Fruit fly (Drosophila melanogaster) whole organism, embryonic: ENCODE results near the gene Rcd2.

Experiments used
- BEAF-32 ChIP-seq: fragments of 200-800 bp; sonication (Bioruptor generic); optimal IDR thresholded peaks from 3 replicates; lab custom pipeline; 2017; ENCODE audit warnings: missing biosample characterization, missing genetic modification characterization, mild to moderate bottlenecking, moderate library complexity, missing genetic modification reagents
- CG10267 ChIP-seq: fragments of 200-800 bp; sonication (Bioruptor generic); optimal IDR thresholded peaks from 2 replicates; lab custom pipeline; 2018; ENCODE audit warnings: missing biosample characterization, mild to moderate bottlenecking, missing genetic modification characterization, moderate library complexity
- CG11504 ChIP-seq: fragments of 200-800 bp; sonication (Bioruptor generic); optimal IDR thresholded peaks from 3 replicates; lab custom pipeline; 2019; ENCODE audit warnings: missing biosample characterization, mild to moderate bottlenecking, missing genetic modification characterization, moderate library complexity
- CG12391 ChIP-seq: fragments of 200-800 bp; sonication (Bioruptor generic); optimal IDR thresholded peaks from 3 replicates; lab custom pipeline; 2018; ENCODE audit warnings: missing biosample characterization, mild to moderate bottlenecking, missing genetic modification characterization, moderate library complexity
- CG15269 ChIP-seq: fragments of 200-800 bp; sonication (Bioruptor generic); optimal IDR thresholded peaks from 2 replicates; lab custom pipeline; 2018; ENCODE audit warnings: missing biosample characterization, mild to moderate bottlenecking, missing genetic modification characterization, moderate library complexity
- CG17385 ChIP-seq: fragments of 200-800 bp; sonication (Bioruptor generic); optimal IDR thresholded peaks from 3 replicates; lab custom pipeline; 2018; ENCODE audit warnings: missing biosample characterization, mild to moderate bottlenecking, missing genetic modification characterization
- CG17829 ChIP-seq: fragments of 200-800 bp; optimal IDR thresholded peaks from 2 replicates; lab custom pipeline; 2019; ENCODE audit warnings: missing biosample characterization, mild to moderate bottlenecking, missing genetic modification characterization, moderate library complexity
- CG30020 ChIP-seq: fragments of 200-800 bp; optimal IDR thresholded peaks from 2 replicates; lab custom pipeline; 2019; ENCODE audit warnings: missing biosample characterization, mild to moderate bottlenecking, missing genetic modification characterization, moderate library complexity
- CG30403 ChIP-seq: fragments of 200-800 bp; sonication (Bioruptor generic); optimal IDR thresholded peaks from 3 replicates; lab custom pipeline; 2016; ENCODE audit warnings: missing biosample characterization, missing genetic modification characterization
- CG3847 ChIP-seq: fragments of 200-800 bp; sonication (Bioruptor generic); IDR thresholded peaks from 2 replicates; pipeline ENCODE4 v1.3.6; 2022; ENCODE audit warnings: missing biosample characterization, missing genetic modification characterization
- CG3995 ChIP-seq: fragments of 200-800 bp; sonication (Bioruptor generic); optimal IDR thresholded peaks from 3 replicates; lab custom pipeline; 2016; ENCODE audit warnings: missing biosample characterization, missing genetic modification characterization
- CG7839 ChIP-seq: fragments of 200-800 bp; sonication (Bioruptor generic); optimal IDR thresholded peaks from 3 replicates; lab custom pipeline; 2018; ENCODE audit warnings: missing biosample characterization, mild to moderate bottlenecking, missing genetic modification characterization, moderate library complexity
- CG9215 ChIP-seq: fragments of 200-800 bp; sonication (Bioruptor generic); IDR thresholded peaks from 2 replicates; pipeline ENCODE4 v1.3.6; 2022; ENCODE audit warnings: missing biosample characterization, missing genetic modification characterization
- CTCF ChIP-seq: fragments of 200-800 bp; sonication (Bioruptor generic); optimal IDR thresholded peaks from 2 replicates; lab custom pipeline; 2017; ENCODE audit warnings: missing biosample characterization, mild to moderate bottlenecking, missing genetic modification characterization, moderate library complexity
- Dek ChIP-seq: fragments of 200-800 bp; sonication (Bioruptor generic); optimal IDR thresholded peaks from 3 replicates; lab custom pipeline; 2019; ENCODE audit warnings: missing biosample characterization, mild to moderate bottlenecking, missing genetic modification characterization, moderate library complexity
- Ets97D ChIP-seq: fragments of 200-800 bp; sonication (Bioruptor generic); optimal IDR thresholded peaks from 3 replicates; lab custom pipeline; 2016; ENCODE audit warnings: missing biosample characterization, missing genetic modification characterization
- Fer3 ChIP-seq: fragments of 200-800 bp; sonication (Bioruptor generic); optimal IDR thresholded peaks from 2 replicates; lab custom pipeline; 2018; ENCODE audit warnings: missing biosample characterization, mild to moderate bottlenecking, missing genetic modification characterization, moderate library complexity
- HmgZ ChIP-seq: fragments of 200-800 bp; sonication (Bioruptor generic); optimal IDR thresholded peaks from 2 replicates; lab custom pipeline; 2018; ENCODE audit warnings: missing biosample characterization, mild to moderate bottlenecking, missing genetic modification characterization
- MBD-R2 ChIP-seq: fragments of 200-800 bp; sonication (Bioruptor generic); IDR thresholded peaks from 2 replicates; pipeline ENCODE4 v1.3.6; 2022; ENCODE audit warnings: missing biosample characterization, missing genetic modification characterization
- Mad ChIP-seq: fragments of 200-800 bp; sonication (Bioruptor generic); optimal IDR thresholded peaks from 2 replicates; lab custom pipeline; 2016; ENCODE audit warnings: missing biosample characterization, missing genetic modification characterization
- Med ChIP-seq: fragments of 200-800 bp; sonication (Bioruptor generic); peaks from one replicate; lab custom pipeline; 2016; ENCODE audit warnings: missing biosample characterization, missing genetic modification characterization, mild to moderate bottlenecking, inconsistent platforms, moderate library complexity
- Myb ChIP-seq: fragments of 200-800 bp; sonication (Bioruptor generic); optimal IDR thresholded peaks from 2 replicates; lab custom pipeline; 2016; ENCODE audit warnings: missing biosample characterization, missing genetic modification characterization
- Nf-YC ChIP-seq: fragments of 200-800 bp; optimal IDR thresholded peaks from 3 replicates; lab custom pipeline; 2019; ENCODE audit warnings: missing biosample characterization, mild to moderate bottlenecking, missing genetic modification characterization, moderate library complexity
- Xbp1 ChIP-seq: fragments of 200-800 bp; sonication (Bioruptor generic); optimal IDR thresholded peaks from 3 replicates; lab custom pipeline; 2016; ENCODE audit warnings: missing biosample characterization, mild to moderate bottlenecking, missing genetic modification characterization
- Xrp1 ChIP-seq: fragments of 200-800 bp; sonication (Bioruptor generic); IDR thresholded peaks from 2 replicates; pipeline ENCODE4 v1.3.6; 2022; ENCODE audit warnings: missing biosample characterization, missing genetic modification characterization
- az2 ChIP-seq: fragments of 200-800 bp; sonication (Bioruptor generic); optimal IDR thresholded peaks from 3 replicates; lab custom pipeline; 2016; ENCODE audit warnings: missing biosample characterization, missing genetic modification characterization
- dpn ChIP-seq, 2 experiments: fragments of 200-800 bp; sonication (Bioruptor generic); optimal IDR thresholded peaks; 3 replicates each; lab custom pipeline; 2016; ENCODE audit warnings: missing biosample characterization in 2 of 2, missing genetic modification characterization in 2 of 2
- gem ChIP-seq: fragments of 200-800 bp; sonication (Bioruptor generic); optimal IDR thresholded peaks from 2 replicates; lab custom pipeline; 2019; ENCODE audit warnings: missing biosample characterization, mild to moderate bottlenecking, missing genetic modification characterization, moderate library complexity
- gfzf ChIP-seq: fragments of 200-800 bp; sonication (Bioruptor generic); optimal IDR thresholded peaks from 2 replicates; lab custom pipeline; 2016; ENCODE audit warnings: missing biosample characterization, mild to moderate bottlenecking, missing genetic modification characterization, moderate library complexity
- grau ChIP-seq: fragments of 200-800 bp; optimal IDR thresholded peaks from 3 replicates; lab custom pipeline; 2019; ENCODE audit warnings: missing biosample characterization, mild to moderate bottlenecking, missing genetic modification characterization, moderate library complexity
- gro ChIP-seq: fragments of 200-800 bp; sonication (Bioruptor generic); optimal IDR thresholded peaks from 2 replicates; lab custom pipeline; 2016; ENCODE audit warnings: missing biosample characterization, missing genetic modification characterization
- gt ChIP-seq: fragments of 200-800 bp; sonication (Bioruptor generic); IDR thresholded peaks from 2 replicates; pipeline ENCODE4 v1.3.6; 2022; ENCODE audit warnings: missing biosample characterization, missing genetic modification characterization
- hkb ChIP-seq, 2 experiments: fragments of 200-800 bp in 1 of 2; fragments of >200 bp in 1 of 2; sonication (Bioruptor generic) in 1 of 2; IDR thresholded peaks in 1 of 2; optimal IDR thresholded peaks in 1 of 2; 2 replicates each; pipeline versions ENCODE4 v1.3.6 to Lab custom; 2017 to 2022; ENCODE audit warnings: missing biosample characterization in 1 of 2, missing genetic modification characterization in 1 of 2
- jigr1 ChIP-seq: fragments of 200-800 bp; sonication (Bioruptor generic); IDR thresholded peaks from 3 replicates; pipeline ENCODE4 v1.3.6; 2022; ENCODE audit warnings: missing biosample characterization, missing genetic modification characterization
- ken ChIP-seq: fragments of 200-800 bp; sonication (Bioruptor generic); IDR thresholded peaks from 3 replicates; pipeline ENCODE4 v1.3.6; 2022; ENCODE audit warnings: missing biosample characterization, missing genetic modification characterization
- lab ChIP-seq: fragments of 200-800 bp; sonication (Bioruptor generic); optimal IDR thresholded peaks from 3 replicates; lab custom pipeline; 2017; ENCODE audit warnings: missing biosample characterization, missing genetic modification characterization, mild to moderate bottlenecking, moderate library complexity, missing genetic modification reagents
- mirr ChIP-seq: fragments of 200-800 bp; sonication (Bioruptor generic); optimal IDR thresholded peaks from 3 replicates; lab custom pipeline; 2018; ENCODE audit warnings: missing biosample characterization, mild to moderate bottlenecking, missing genetic modification characterization
- nmo ChIP-seq: fragments of 200-800 bp; sonication (Bioruptor generic); optimal IDR thresholded peaks from 2 replicates; lab custom pipeline; 2018; ENCODE audit warnings: missing biosample characterization, mild to moderate bottlenecking, missing genetic modification characterization, moderate library complexity
- onecut ChIP-seq: fragments of 200-800 bp; sonication (Bioruptor generic); IDR thresholded peaks from 2 replicates; pipeline ENCODE4 v1.3.6; 2022; ENCODE audit warnings: missing biosample characterization, missing genetic modification characterization
- pzg ChIP-seq: fragments of 200-800 bp; sonication (Bioruptor generic); optimal IDR thresholded peaks from 3 replicates; lab custom pipeline; 2018; ENCODE audit warnings: missing biosample characterization, mild to moderate bottlenecking, missing genetic modification characterization, moderate library complexity
- row ChIP-seq: fragments of 200-800 bp; sonication (Bioruptor generic); IDR thresholded peaks from 3 replicates; pipeline ENCODE4 v1.3.6; 2022; ENCODE audit warnings: missing biosample characterization, missing genetic modification characterization
- schlank ChIP-seq: fragments of 200-800 bp; sonication (Bioruptor generic); optimal IDR thresholded peaks from 2 replicates; lab custom pipeline; 2018; ENCODE audit warnings: missing biosample characterization, mild to moderate bottlenecking, missing genetic modification characterization
- sens ChIP-seq: fragments of 200-800 bp; sonication (Bioruptor generic); peaks from one replicate; lab custom pipeline; 2016; ENCODE audit warnings: missing biosample characterization, missing genetic modification characterization
- sisA ChIP-seq: fragments of 200-800 bp; sonication (Bioruptor generic); IDR thresholded peaks from 2 replicates; pipeline ENCODE4 v1.3.6; 2022; ENCODE audit warnings: missing biosample characterization, missing genetic modification characterization
- stc ChIP-seq: fragments of 200-800 bp; sonication (Bioruptor generic); IDR thresholded peaks from 2 replicates; pipeline ENCODE4 v1.3.6; 2022; ENCODE audit warnings: missing biosample characterization, missing genetic modification characterization
- stwl ChIP-seq: fragments of 200-800 bp; sonication (Bioruptor generic); optimal IDR thresholded peaks from 3 replicates; lab custom pipeline; 2018; ENCODE audit warnings: missing biosample characterization, mild to moderate bottlenecking, missing genetic modification characterization, moderate library complexity
- sug ChIP-seq: fragments of 200-800 bp; optimal IDR thresholded peaks from 2 replicates; lab custom pipeline; 2019; ENCODE audit warnings: missing biosample characterization, mild to moderate bottlenecking, missing genetic modification characterization, moderate library complexity
- unc-4 ChIP-seq: fragments of 200-800 bp; sonication (Bioruptor generic); IDR thresholded peaks from 2 replicates; pipeline ENCODE4 v1.3.6; 2022; ENCODE audit warnings: missing biosample characterization, missing genetic modification characterization; ENCODE audit not compliant: partially characterized antibody

Rcd2 gene

DNA sequence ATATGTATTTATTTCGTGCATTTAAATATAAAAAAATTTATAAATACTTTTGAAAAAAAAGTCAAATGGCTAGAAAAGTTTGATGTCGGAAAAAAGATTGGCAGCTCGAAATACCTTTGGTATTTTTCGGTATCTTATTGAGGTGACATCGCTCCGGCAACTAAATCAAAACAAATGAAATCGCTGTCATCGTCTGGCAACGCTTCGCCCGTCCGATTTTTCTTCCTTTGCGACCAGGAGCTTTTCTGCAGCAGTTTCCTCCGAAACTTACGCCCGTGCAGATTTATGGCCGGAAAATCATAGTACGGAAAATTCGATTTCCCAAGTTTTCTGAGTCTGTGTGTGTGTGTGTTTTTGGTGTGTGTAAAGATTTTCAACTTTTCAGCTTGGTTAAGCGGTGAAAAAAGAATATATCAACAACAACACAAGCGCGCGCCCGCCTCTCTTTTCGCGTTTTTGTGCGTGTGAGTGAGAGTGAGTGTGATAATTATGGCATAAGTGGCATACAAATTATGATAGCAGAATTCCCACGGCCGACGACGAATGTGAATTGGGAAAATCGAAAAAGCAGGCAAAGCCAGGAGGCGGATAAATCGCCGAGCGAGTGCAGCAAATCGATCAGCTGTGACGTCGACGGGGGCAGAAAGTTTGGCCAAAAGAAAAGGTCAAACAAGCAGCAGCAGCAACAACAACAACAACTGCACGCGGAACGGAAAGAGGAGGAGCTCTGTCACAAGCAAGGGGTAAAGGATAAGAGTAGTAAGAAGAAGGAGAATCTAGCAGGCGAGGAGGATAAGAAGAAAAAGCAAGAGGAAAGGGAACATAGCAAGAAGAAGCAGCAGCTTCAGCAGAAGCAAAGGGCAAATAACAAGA lies 42.9 kb downstream of the Rcd2 start, which contains the start of gene CG32425 (continued):
- TF ChIP-seq ken = peak; percentile 49; the same call in 1 of the 3 replicates
- peak; percentile 41 for TF ChIP-seq Med (GFP tag; lab: Kevin White, UChicago)
- TF ChIP-seq dpn (GFP tag; optimal IDR thresholded peaks at IDR 0.05; lab: Kevin White, UChicago) = peak in 1 of 2 experiments; percentile 26
- TF ChIP-seq CG3847 (GFP tag; lab: Robert Waterston, UW) = peak; percentile 23; the same call in 1 of the 2 replicates
- TF ChIP-seq mirr (GFP tag; lab: Kevin White, UChicago) = no peak
- TF ChIP-seq gem = peak; percentile 48
- TF ChIP-seq CG12391 (tag; lab: Kevin White, UChicago) = peak; percentile 24
- TF ChIP-seq Ets97D (GFP tag; lab: Kevin White, UChicago) = peak; percentile 61
- no peak for TF ChIP-seq sisA
- peak; percentile 2 for TF ChIP-seq Dek (tag; lab: Kevin White, UChicago)
- no peak for TF ChIP-seq Mad (GFP tag; lab: Kevin White, UChicago)
- peak; percentile 75 for TF ChIP-seq CG17385 (GFP tag; lab: Kevin White, UChicago)
- TF ChIP-seq CTCF (GFP tag; lab: Kevin White, UChicago) = peak; percentile 42
- TF ChIP-seq CG3995 (GFP tag; lab: Kevin White, UChicago) = peak; percentile 42
- peak; percentile 25 for TF ChIP-seq Nf-YC (tag; lab: Kevin White, UChicago)
- peak; percentile 39 for TF ChIP-seq lab (GFP tag; lab: Kevin White, UChicago)
- TF ChIP-seq CG15269 = peak; percentile 21
- peak; percentile 26 for TF ChIP-seq nmo (GFP tag; lab: Kevin White, UChicago)
- peak; percentile 18 for TF ChIP-seq CG7839
- TF ChIP-seq CG17829 (tag; lab: Kevin White, UChicago) = peak; percentile 6
- peak; percentile 15 for TF ChIP-seq sug (tag; lab: Kevin White, UChicago)
- peak; percentile 8 for TF ChIP-seq grau (tag; lab: Kevin White, UChicago)
- TF ChIP-seq Xrp1 (GFP tag; lab: Robert Waterston, UW) = peak; percentile 14; the same call in 1 of the 2 replicates
- TF ChIP-seq BEAF-32 (GFP tag; lab: Kevin White, UChicago) = peak; percentile 35
- no peak for TF ChIP-seq gt (GFP tag; lab: Robert Waterston, UW)
- no peak for TF ChIP-seq hkb (optimal IDR thresholded peaks at IDR 0.05; lab: Kevin White, UChicago)
- TF ChIP-seq hkb (GFP tag; IDR thresholded peaks at IDR 0.05; lab: Robert Waterston, UW) = no peak
- peak; percentile 33 for TF ChIP-seq CG10267
- peak; percentile 65 for TF ChIP-seq sens (GFP tag; lab: Kevin White, UChicago)
- TF ChIP-seq gro = peak; percentile 36
- TF ChIP-seq pzg (GFP tag; lab: Kevin White, UChicago) = peak; percentile 64
- peak; percentile 46 for TF ChIP-seq CG11504 (tag; lab: Kevin White, UChicago)
- peak; percentile 33 for TF ChIP-seq Fer3 (tag; lab: Kevin White, UChicago)
- peak; percentile 81 for TF ChIP-seq stwl (tag; lab: Kevin White, UChicago)
- peak; percentile 1 for TF ChIP-seq Xbp1
- peak; percentile 14 for TF ChIP-seq CG30020
- peak; percentile 27; the same call in 1 of the 2 replicates for TF ChIP-seq unc-4
- no peak for TF ChIP-seq stc
- no peak for TF ChIP-seq CG9215
- peak; percentile 69 for TF ChIP-seq Myb (GFP tag; lab: Kevin White, UChicago)
- TF ChIP-seq row = peak; percentile 68
- TF ChIP-seq MBD-R2 = peak; percentile 62
- TF ChIP-seq HmgZ (tag; lab: Kevin White, UChicago) = peak; percentile 15
- TF ChIP-seq onecut (GFP tag; lab: Robert Waterston, UW) = 0 out of 2 replicates have a peak, but pooled peaks have one; percentile 27
- no peak for TF ChIP-seq jigr1
- TF ChIP-seq gfzf = peak; percentile 47
- no peak for TF ChIP-seq schlank (tag; lab: Kevin White, UChicago)
- peak; percentile 33 for TF ChIP-seq CG30403 (GFP tag; lab: Kevin White, UChicago)
- TF ChIP-seq az2 (GFP tag; lab: Kevin White, UChicago) = peak; percentile 11
